Worm (Caenorhabditis elegans): ENCODE results near the gene T24C2.3.

ce11 chrX:14515028-14515427 lies 28.3 kb upstream of the T24C2.3 start, which contains the start of gene gcsh-1:
- no peak for TF ChIP-seq ceh-44 (GFP tag; IDR thresholded peaks at IDR 0.05)
- TF ChIP-seq cey-2 (tag; optimal IDR thresholded peaks at IDR 0.05; ENCODE audit: borderline replicate concordance, insufficient read depth), result no peak
- no peak for TF ChIP-seq aly-2 (tag; optimal IDR thresholded peaks at IDR 0.05)
- no peak for TF ChIP-seq daf-16 (GFP tag; optimal IDR thresholded peaks at IDR 0.05)
- no peak for TF ChIP-seq daf-16 (tag; optimal IDR thresholded peaks at IDR 0.05)
- TF ChIP-seq fkh-10 (GFP tag; optimal IDR thresholded peaks at IDR 0.05), result no peak
- TF ChIP-seq zag-1 (tag; optimal IDR thresholded peaks at IDR 0.05), result no peak
- TF ChIP-seq pha-4 (GFP tag; IDR thresholded peaks at IDR 0.05), result no peak
- TF ChIP-seq pha-4 (tag; optimal IDR thresholded peaks at IDR 0.05), result no peak
- TF ChIP-seq aha-1 (tag), result no peak
- no peak for TF ChIP-seq ama-1 (optimal IDR thresholded peaks at IDR 0.05)
- no peak for TF ChIP-seq ztf-11 (tag; optimal IDR thresholded peaks at IDR 0.05)
- no peak for TF ChIP-seq unc-39 (tag; optimal IDR thresholded peaks at IDR 0.05)
- TF ChIP-seq zfp-2 (tag; optimal IDR thresholded peaks at IDR 0.05), result no peak

Measured in whole organism, L4 larva.